Worm (Caenorhabditis elegans): Measurements from ENCODE around the gene srx-3.

DNA sequence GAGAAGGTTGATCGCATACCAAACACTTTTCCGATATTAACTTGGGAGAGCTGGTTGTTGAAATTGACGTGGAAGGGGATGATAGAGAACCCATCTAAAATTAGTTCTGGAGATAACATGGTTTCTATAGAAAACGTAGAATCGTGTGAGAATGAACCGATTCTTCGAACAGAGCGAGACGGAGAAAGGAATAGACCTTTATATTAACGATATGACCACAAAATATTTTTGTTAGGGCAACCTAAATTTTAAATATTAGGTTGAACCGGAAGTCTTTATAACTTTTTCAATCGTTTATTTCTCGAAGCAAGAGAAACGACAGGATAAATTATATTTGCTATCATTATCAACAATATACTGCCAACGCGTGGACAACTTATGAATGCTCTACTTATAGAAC is 39.3 kb upstream of the srx-3 start, which contains the start of gene nhr-219:
- TF ChIP-seq nhr-28 (tag; optimal IDR thresholded peaks at IDR 0.05) (no peak), lsy-2 (tag; optimal IDR thresholded peaks at IDR 0.05) (no peak), unc-39 (tag; optimal IDR thresholded peaks at IDR 0.05) (no peak), flh-1 (GFP tag; optimal IDR thresholded peaks at IDR 0.05) (no peak), ceh-39 (tag; optimal IDR thresholded peaks at IDR 0.05) (no peak), tbx-8 (GFP tag; optimal IDR thresholded peaks at IDR 0.05) (no peak)

All from whole organism, mixed stage, embryonic.